Fruit fly (Drosophila melanogaster) whole organism: ENCODE measurements around the gene CG32454.

Experiments
- CG8478 ChIP-seq: fragments of >200 bp; optimal IDR thresholded peaks from 2 replicates; lab custom pipeline; 2018; ENCODE audit warnings: inconsistent platforms
- Dll ChIP-seq: fragments of >200 bp; optimal IDR thresholded peaks from 2 replicates; lab custom pipeline; 2017
- EcR ChIP-seq, 2 experiments: fragments of >200 bp; optimal IDR thresholded peaks; 2 replicates each; lab custom pipeline; 2017; ENCODE audit warnings: missing biosample characterization in 2 of 2, missing genetic modification characterization in 2 of 2, missing genetic modification reagents in 2 of 2
- pan ChIP-seq: fragments of >200 bp; optimal IDR thresholded peaks from 2 replicates; lab custom pipeline; 2017
- psq ChIP-seq: fragments of >200 bp; optimal IDR thresholded peaks from 2 replicates; lab custom pipeline; 2017
- usp ChIP-seq: fragments of >200 bp; optimal IDR thresholded peaks from 2 replicates; lab custom pipeline; 2017; ENCODE audit warnings: missing biosample characterization, missing genetic modification characterization, mixed read lengths

CG32454 gene

DNA sequence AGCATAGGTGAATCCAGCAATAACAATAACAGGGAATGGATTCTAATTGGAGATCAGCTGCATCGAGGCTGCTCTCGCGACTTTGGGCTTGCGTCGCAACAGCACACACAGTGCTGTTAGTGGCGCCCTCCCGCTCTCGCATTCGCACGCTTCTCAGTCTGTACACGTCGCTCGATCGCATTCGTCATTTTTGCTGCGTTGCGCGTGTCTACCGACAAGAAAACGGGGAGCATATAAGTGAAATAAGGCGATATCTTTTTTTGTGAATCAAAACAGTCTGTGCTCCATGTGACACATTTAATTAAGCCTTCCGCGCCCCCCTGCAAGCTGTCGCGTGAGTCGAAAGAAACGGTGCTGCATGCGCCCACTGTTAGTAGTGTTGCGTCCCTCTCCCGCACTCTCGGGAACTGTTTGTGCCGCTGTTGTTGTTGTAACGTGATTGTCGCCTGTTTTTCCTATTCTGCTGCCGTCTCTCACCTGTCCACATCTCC, 43.9 kb downstream of the CG32454 start:
- no peak for TF ChIP-seq usp
- TF ChIP-seq pan (lab: Kevin White, UChicago), result no peak
- no peak for TF ChIP-seq Dll (lab: Kevin White, UChicago)
- no peak for TF ChIP-seq psq
- TF ChIP-seq CG8478, result no peak
- TF ChIP-seq EcR (GFP tag; optimal IDR thresholded peaks at IDR 0.05; lab: Kevin White, UChicago), result no peak

- TF ChIP-seq pan (lab: Kevin White, UChicago), result no peak
- TF ChIP-seq psq, result no peak
- no peak for TF ChIP-seq CG8478
- no peak for TF ChIP-seq usp
- no peak for TF ChIP-seq Dll (lab: Kevin White, UChicago)
- no peak for TF ChIP-seq EcR (GFP tag; optimal IDR thresholded peaks at IDR 0.05; lab: Kevin White, UChicago)
Observed at dm6 chr3L:22774479-22774878, 44.9 kb downstream of the CG32454 start.
